Worm (Caenorhabditis elegans) whole organism, young adult: ENCODE measurements around the gene srh-290.

Experiments
- B0261.1 ChIP-seq: sonication (generic microtip); optimal IDR thresholded peaks from 2 replicates; lab custom pipeline; 2016; ENCODE audit warnings: mild to moderate bottlenecking, missing genetic modification characterization, moderate library complexity, missing compliant biosample characterization
- F33H1.4 ChIP-seq: fragments of 200-800 bp; sonication (Bioruptor generic); IDR thresholded peaks from 2 replicates; pipeline ENCODE4 v1.3.6; 2022; ENCODE audit warnings: missing genetic modification reagents, missing genetic modification characterization, missing compliant biosample characterization
- F37B4.10 ChIP-seq: fragments of 200-800 bp; sonication (Bioruptor generic); IDR thresholded peaks from 2 replicates; pipeline ENCODE4 v1.3.6; 2022; ENCODE audit warnings: missing genetic modification characterization, missing compliant biosample characterization
- F49E8.2 ChIP-seq: sonication (generic microtip); optimal IDR thresholded peaks from 3 replicates; lab custom pipeline; 2017; ENCODE audit warnings: missing genetic modification characterization, mild to moderate bottlenecking, missing compliant biosample characterization, antibody characterized with exemption, moderate library complexity; ENCODE audit not compliant: insufficient read depth
- F57A8.1 ChIP-seq: fragments of 200-800 bp; sonication (Bioruptor generic); optimal IDR thresholded peaks from 2 replicates; lab custom pipeline; 2018; ENCODE audit warnings: mild to moderate bottlenecking, missing genetic modification characterization, moderate library complexity, missing compliant biosample characterization
- ZK185.1 ChIP-seq: sonication (generic microtip); optimal IDR thresholded peaks from 2 replicates; lab custom pipeline; 2016; ENCODE audit warnings: mild to moderate bottlenecking, missing genetic modification characterization, missing compliant biosample characterization; ENCODE audit not compliant: poor library complexity, severe bottlenecking
- akir-1 ChIP-seq: fragments of 200-800 bp; sonication (Bioruptor generic); optimal IDR thresholded peaks from 2 replicates; lab custom pipeline; 2018; ENCODE audit warnings: mild to moderate bottlenecking, missing genetic modification characterization, moderate library complexity, missing compliant biosample characterization
- attf-3 ChIP-seq: fragments of 200-800 bp; sonication (Bioruptor generic); conservative IDR thresholded peaks from 2 replicates; pipeline ENCODE4 v1.3.6; 2022; ENCODE audit warnings: missing genetic modification reagents, missing genetic modification characterization, missing compliant biosample characterization
- attf-6 ChIP-seq: fragments of 200-800 bp; sonication (Bioruptor generic); IDR thresholded peaks from 2 replicates; pipeline ENCODE4 v1.3.6; 2022; ENCODE audit warnings: missing genetic modification reagents, missing genetic modification characterization, missing compliant biosample characterization
- ceh-27 ChIP-seq: fragments of 200-800 bp; sonication (Bioruptor generic); optimal IDR thresholded peaks from 2 replicates; lab custom pipeline; 2018; ENCODE audit warnings: mild to moderate bottlenecking, missing genetic modification characterization, moderate library complexity, missing compliant biosample characterization
- ceh-40 ChIP-seq: fragments of 200-800 bp; sonication (Bioruptor generic); IDR thresholded peaks from 2 replicates; pipeline ENCODE4 v1.3.6; 2022; ENCODE audit warnings: missing genetic modification characterization, missing compliant biosample characterization
- ceh-58 ChIP-seq: fragments of 200-800 bp; sonication (Bioruptor generic); IDR thresholded peaks from 2 replicates; pipeline ENCODE4 v1.3.6; 2022; ENCODE audit warnings: missing genetic modification characterization, missing compliant biosample characterization
- ceh-91 ChIP-seq: fragments of 200-800 bp; sonication (Bioruptor generic); IDR thresholded peaks from 2 replicates; pipeline ENCODE4 v1.3.6; 2022; ENCODE audit warnings: missing genetic modification reagents, missing genetic modification characterization, missing compliant biosample characterization
- dox-1 ChIP-seq: fragments of 200-800 bp; sonication (Bioruptor generic); IDR thresholded peaks from 2 replicates; pipeline ENCODE4 v1.3.6; 2022; ENCODE audit warnings: missing genetic modification reagents, missing genetic modification characterization, missing compliant biosample characterization
- dpff-1 ChIP-seq: sonication (generic microtip); optimal IDR thresholded peaks from 2 replicates; lab custom pipeline; 2017; ENCODE audit warnings: mild to moderate bottlenecking, missing genetic modification characterization, missing compliant biosample characterization
- egl-18 ChIP-seq: fragments of 200-800 bp; sonication (Bioruptor generic); IDR thresholded peaks from 2 replicates; pipeline ENCODE4 v1.3.6; 2022; ENCODE audit warnings: missing genetic modification reagents, missing genetic modification characterization, missing compliant biosample characterization
- egrh-3 ChIP-seq: fragments of 200-800 bp; sonication (Bioruptor generic); IDR thresholded peaks from 2 replicates; pipeline ENCODE4 v1.3.6; 2022; ENCODE audit warnings: missing genetic modification reagents, missing genetic modification characterization, missing compliant biosample characterization
- him-1 ChIP-seq: sonication (generic microtip); optimal IDR thresholded peaks from 2 replicates; lab custom pipeline; 2016; ENCODE audit warnings: missing genotype, missing genetic modification reagents, missing genetic modification characterization, missing compliant biosample characterization
- hlh-26 ChIP-seq: fragments of 200-800 bp; sonication (Bioruptor generic); conservative IDR thresholded peaks from 2 replicates; pipeline ENCODE4 v1.3.6; 2022; ENCODE audit warnings: missing genetic modification reagents, missing genetic modification characterization, missing compliant biosample characterization
- hmg-20 ChIP-seq: fragments of 200-800 bp; sonication (Bioruptor generic); IDR thresholded peaks from 2 replicates; pipeline ENCODE4 v1.3.6; 2022; ENCODE audit warnings: missing genetic modification reagents, missing genetic modification characterization, missing compliant biosample characterization
- hrde-1 ChIP-seq: sonication (generic microtip); optimal IDR thresholded peaks from 2 replicates; lab custom pipeline; 2016; ENCODE audit warnings: missing genetic modification characterization, mild to moderate bottlenecking, missing compliant biosample characterization, moderate library complexity, missing genotype, missing genetic modification reagents, borderline replicate concordance
- lag-1 ChIP-seq: fragments of 200-800 bp; sonication (Bioruptor generic); IDR thresholded peaks from 2 replicates; pipeline ENCODE4 v1.3.6; 2022; ENCODE audit warnings: missing genetic modification reagents, missing genetic modification characterization, missing compliant biosample characterization
- let-526 ChIP-seq: fragments of 200-800 bp; sonication (Bioruptor generic); IDR thresholded peaks from 2 replicates; pipeline ENCODE4 v1.3.6; 2022; ENCODE audit warnings: missing genetic modification reagents, missing genetic modification characterization, missing compliant biosample characterization
- lin-26 ChIP-seq: fragments of 200-800 bp; sonication (Bioruptor generic); IDR thresholded peaks from 2 replicates; pipeline ENCODE4 v1.3.6; 2022; ENCODE audit warnings: missing genetic modification reagents, missing genetic modification characterization, missing compliant biosample characterization
- madf-10 ChIP-seq: sonication (generic microtip); optimal IDR thresholded peaks from 2 replicates; lab custom pipeline; 2016; ENCODE audit warnings: mild to moderate bottlenecking, missing genetic modification characterization, missing compliant biosample characterization
- mcd-1 ChIP-seq: fragments of 200-800 bp; sonication (Bioruptor generic); IDR thresholded peaks from 2 replicates; pipeline ENCODE4 v1.3.6; 2022; ENCODE audit warnings: missing genetic modification reagents, missing genetic modification characterization, missing compliant biosample characterization
- nfya-1 ChIP-seq: sonication (generic microtip); optimal IDR thresholded peaks from 2 replicates; lab custom pipeline; 2017; ENCODE audit warnings: antibody characterized with exemption, missing compliant biosample characterization, missing genetic modification characterization, borderline replicate concordance; ENCODE audit not compliant: insufficient read depth
- pbrm-1 ChIP-seq: fragments of 200-800 bp; sonication (Bioruptor generic); IDR thresholded peaks from 2 replicates; pipeline ENCODE4 v1.3.6; 2022; ENCODE audit warnings: missing genetic modification reagents, missing genetic modification characterization, missing compliant biosample characterization
- pha-4 ChIP-seq: fragments of 150-350 bp; sonication (generic microtip); optimal IDR thresholded peaks from 2 replicates; lab custom pipeline; 2014; ENCODE audit warnings: missing biosample characterization, missing genetic modification reagents, missing genetic modification characterization
- rec-8 ChIP-seq, 2 experiments: sonication (generic microtip); optimal IDR thresholded peaks; 2 replicates each; lab custom pipeline; 2016; ENCODE audit warnings: mild to moderate bottlenecking in 2 of 2, missing genetic modification characterization in 2 of 2, missing genetic modification reagents in 2 of 2, missing genotype in 2 of 2, missing biosample characterization in 1 of 2, missing compliant biosample characterization in 1 of 2, moderate library complexity in 1 of 2
- rpc-1 ChIP-seq, 2 experiments: fragments of 150-350 bp in 1 of 2; sonication (generic microtip) in 1 of 2; optimal IDR thresholded peaks; 2 replicates each; lab custom pipeline; 2014 to 2018; ENCODE audit warnings: missing biosample characterization in 1 of 2, missing genetic modification characterization in 1 of 2, missing genetic modification reagents in 1 of 2, missing genotype in 1 of 2
- sea-2 ChIP-seq: fragments of 200-800 bp; sonication (Bioruptor generic); IDR thresholded peaks from 2 replicates; pipeline ENCODE4 v1.3.6; 2022; ENCODE audit warnings: missing genetic modification characterization, missing compliant biosample characterization
- snpc-4 ChIP-seq, 5 experiments: fragments of 150-350 bp in 1 of 5; sonication (generic microtip) in 4 of 5; optimal IDR thresholded peaks; 2 replicates each; lab custom pipeline; 2014 to 2018; ENCODE audit warnings: missing genetic modification characterization in 5 of 5, missing biosample characterization in 3 of 5, antibody characterized with exemption in 2 of 5, mild to moderate bottlenecking in 2 of 5, missing compliant biosample characterization in 2 of 5, missing genotype in 2 of 5, moderate library complexity in 2 of 5, missing genetic modification reagents in 1 of 5
- somi-1 ChIP-seq: fragments of 200-800 bp; sonication (Bioruptor generic); optimal IDR thresholded peaks from 2 replicates; lab custom pipeline; 2018; ENCODE audit warnings: mild to moderate bottlenecking, missing genetic modification characterization, missing compliant biosample characterization
- tbp1 ChIP-seq: fragments of 200-800 bp; sonication (Bioruptor generic); optimal IDR thresholded peaks from 2 replicates; lab custom pipeline; 2018; ENCODE audit warnings: mild to moderate bottlenecking, missing genetic modification characterization, missing compliant biosample characterization
- ztf-25 ChIP-seq: fragments of 200-800 bp; sonication (Bioruptor generic); IDR thresholded peaks from 2 replicates; pipeline ENCODE4 v1.3.6; 2022; ENCODE audit warnings: missing genetic modification reagents, missing genetic modification characterization, missing compliant biosample characterization
- ztf-3 ChIP-seq: fragments of 200-800 bp; sonication (Bioruptor generic); optimal IDR thresholded peaks from 2 replicates; lab custom pipeline; 2018; ENCODE audit warnings: mild to moderate bottlenecking, missing genetic modification characterization, missing compliant biosample characterization

The srh-290 gene

DNA sequence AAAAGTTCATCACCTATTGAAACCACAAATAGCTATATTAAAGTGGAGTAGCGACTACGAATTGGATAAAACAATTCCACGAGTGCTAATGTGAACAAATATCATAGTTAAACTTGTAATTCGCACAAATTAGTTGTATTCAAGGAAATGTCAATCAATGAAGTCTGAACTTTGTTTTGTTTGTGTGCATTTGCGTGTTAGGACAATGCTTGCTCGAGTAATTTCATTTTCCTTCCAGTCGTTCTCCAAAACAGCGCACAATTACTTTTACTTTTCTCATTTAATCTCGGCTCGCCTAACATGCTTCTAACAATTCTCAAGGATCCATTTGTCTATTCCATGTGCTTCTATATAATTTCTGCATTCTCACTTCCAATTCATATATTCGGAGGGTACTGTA, 34.3 kb downstream of the srh-290 start, which contains the start of gene srh-301:
srh-301 (plus strand) TSS at position 301 of the 400 bp plus-strand sequence.
- no peak for TF ChIP-seq hrde-1 (tag; lab: Kevin White, UChicago)
- no peak for TF ChIP-seq ceh-91 (GFP tag; lab: Robert Waterston, UW)
- TF ChIP-seq pha-4 (tag; lab: Kevin White, UChicago) = no peak
- no peak for TF ChIP-seq akir-1 (GFP tag; lab: Kevin White, UChicago)
- no peak for TF ChIP-seq ceh-27 (GFP tag; lab: Kevin White, UChicago)
- no peak for TF ChIP-seq ceh-40 (GFP tag; lab: Robert Waterston, UW)
- TF ChIP-seq F33H1.4 (GFP tag; lab: Robert Waterston, UW) = no peak
- TF ChIP-seq F37B4.10 (GFP tag; lab: Robert Waterston, UW) = no peak
- TF ChIP-seq attf-3 (GFP tag; lab: Robert Waterston, UW) = no peak
- no peak for TF ChIP-seq hlh-26
- no peak for TF ChIP-seq attf-6 (GFP tag; lab: Robert Waterston, UW)
- TF ChIP-seq lag-1 (GFP tag; lab: Robert Waterston, UW) = no peak
- no peak for TF ChIP-seq nfya-1 (tag; lab: Kevin White, UChicago)
- TF ChIP-seq egrh-3 (GFP tag; lab: Robert Waterston, UW) = no peak
- TF ChIP-seq somi-1 (GFP tag; lab: Kevin White, UChicago) = no peak
- no peak for TF ChIP-seq him-1 (tag; lab: Kevin White, UChicago)
- TF ChIP-seq F49E8.2 = no peak

ce11 chrV:17826325-17826724, 36.0 kb downstream of the srh-290 start:
- TF ChIP-seq rpc-1 (optimal IDR thresholded peaks at IDR 0.05; lab: Kevin White, UChicago) (peak; percentile 39), rpc-1 (tag; optimal IDR thresholded peaks at IDR 0.05; lab: Kevin White, UChicago) (peak; percentile 68), tbp1 (peak; percentile 83), lin-26 (peak; percentile 57; the same call in 1 of the 2 replicates), B0261.1 (tag; lab: Kevin White, UChicago) (peak; percentile 47)
- TF ChIP-seq, all 124 proteins: peak for 4; not testable (repeated sequence) for 120

DNA sequence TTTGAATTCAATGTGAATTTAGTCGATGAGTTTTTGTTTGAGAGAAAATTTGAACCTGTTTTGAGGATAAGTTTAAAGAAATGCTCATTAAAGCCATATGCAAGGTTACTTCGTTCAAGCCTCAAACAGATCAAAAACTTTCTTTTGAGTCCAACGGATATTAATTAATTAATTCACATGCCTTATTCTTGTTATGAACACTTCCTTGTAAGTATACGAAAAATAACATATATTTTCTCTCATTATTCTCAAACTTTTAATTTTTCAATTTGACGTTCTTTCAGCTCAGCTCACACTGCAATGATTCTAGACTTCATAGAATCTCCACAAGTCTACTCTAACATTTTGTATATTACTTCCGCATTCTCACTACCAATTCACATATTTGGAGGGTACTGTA, 38.0 kb downstream of the srh-290 start, which contains the start of gene srh-304:
srh-304 (plus strand) TSS at position 301 of the 400 bp plus-strand sequence.
- TF ChIP-seq dpff-1 (tag; lab: Kevin White, UChicago) (no peak), sea-2 (no peak), pbrm-1 (no peak), ceh-27 (GFP tag; lab: Kevin White, UChicago) (no peak), F37B4.10 (GFP tag; lab: Robert Waterston, UW) (no peak), rec-8 (tag; optimal IDR thresholded peaks at IDR 0.05; lab: Kevin White, UChicago) (no peak), mcd-1 (GFP tag; lab: Robert Waterston, UW) (no peak)

DNA sequence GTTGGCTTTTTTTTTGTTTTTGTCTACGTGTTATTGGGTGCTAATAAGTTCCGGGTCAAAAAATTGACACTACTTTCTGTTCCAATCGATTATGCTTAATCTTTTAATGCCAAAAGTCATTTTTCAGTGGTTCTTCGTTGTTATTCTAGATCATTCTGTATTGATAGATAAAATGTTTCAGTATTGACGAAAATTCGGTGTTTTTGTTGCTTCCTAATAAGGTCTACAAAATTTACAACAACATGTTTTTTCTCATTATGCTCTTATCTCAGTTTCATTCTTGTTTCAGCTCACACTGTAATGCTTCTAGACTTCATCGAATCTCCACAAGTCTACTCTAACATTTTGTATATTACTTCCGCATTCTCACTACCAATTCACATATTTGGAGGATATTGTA, 41.1 kb downstream of the srh-290 start, which contains the start of gene srh-303:
srh-303 (plus strand) TSS at position 301 of the 400 bp plus-strand sequence.
- TF ChIP-seq snpc-4 (GFP tag; optimal IDR thresholded peaks at IDR 0.05; lab: Kevin White, UChicago) = no peak
- no peak for TF ChIP-seq snpc-4 (tag; optimal IDR thresholded peaks at IDR 0.05; lab: Kevin White, UChicago)
- TF ChIP-seq hmg-20 (GFP tag; lab: Robert Waterston, UW) = no peak
- no peak for TF ChIP-seq madf-10
- no peak for TF ChIP-seq let-526 (GFP tag; lab: Robert Waterston, UW)
- TF ChIP-seq lin-26 = no peak
- no peak for TF ChIP-seq ZK185.1 (tag; lab: Kevin White, UChicago)
- no peak for TF ChIP-seq rec-8 (tag; optimal IDR thresholded peaks at IDR 0.05; lab: Kevin White, UChicago)
- no peak for TF ChIP-seq dox-1
- no peak for TF ChIP-seq ceh-58
- TF ChIP-seq ztf-25 (GFP tag; lab: Robert Waterston, UW) = no peak
- TF ChIP-seq ztf-3 (GFP tag; lab: Kevin White, UChicago) = no peak
- no peak for TF ChIP-seq F57A8.1 (GFP tag; lab: Kevin White, UChicago)
- no peak for TF ChIP-seq egl-18 (GFP tag; lab: Robert Waterston, UW)
